Fruit fly (Drosophila melanogaster): Measurements from ENCODE around the gene CG33270.

The CG33270 gene

dm6 chr3L:11609153-11609809, 30.9 kb upstream of the CG33270 start, which contains the start of gene Duba (continued):
- TF ChIP-seq ac (GFP tag; optimal IDR thresholded peaks at IDR 0.05): no peak
- TF ChIP-seq CG3726 (GFP tag; IDR thresholded peaks at IDR 0.05): no peak
- peak; percentile 8 for TF ChIP-seq YL-1 (GFP tag; optimal IDR thresholded peaks at IDR 0.05)
- TF ChIP-seq lmd (GFP tag; IDR thresholded peaks at IDR 0.05): no peak
- no peak for TF ChIP-seq h (optimal IDR thresholded peaks at IDR 0.05)
- no peak for TF ChIP-seq btn (GFP tag; optimal IDR thresholded peaks at IDR 0.05)
- TF ChIP-seq E2f2 (GFP tag; IDR thresholded peaks at IDR 0.05): no peak
- TF ChIP-seq cas (GFP tag; IDR thresholded peaks at IDR 0.05): no peak
- TF ChIP-seq CoRest (tag; optimal IDR thresholded peaks at IDR 0.05): peak; percentile 51
- no peak for TF ChIP-seq HmgD (GFP tag; optimal IDR thresholded peaks at IDR 0.05)
- no peak for TF ChIP-seq CG1792 (GFP tag; optimal IDR thresholded peaks at IDR 0.05)
- no peak for TF ChIP-seq Hand (GFP tag; optimal IDR thresholded peaks at IDR 0.05)
- no peak for TF ChIP-seq ab (GFP tag; optimal IDR thresholded peaks at IDR 0.05)
- peak; percentile 41; the same call in 1 of the 2 replicates for TF ChIP-seq vvl (GFP tag; IDR thresholded peaks at IDR 0.05)
- TF ChIP-seq dmrt99B (tag; optimal IDR thresholded peaks at IDR 0.05): no peak
- no peak for TF ChIP-seq CG13424 (tag; optimal IDR thresholded peaks at IDR 0.05)
- TF ChIP-seq CG7745 (tag; optimal IDR thresholded peaks at IDR 0.05): no peak
- no peak for TF ChIP-seq CG7556 (GFP tag; optimal IDR thresholded peaks at IDR 0.05)
- peak; percentile 62; the same call in 2 of the 3 replicates for TF ChIP-seq row (GFP tag; IDR thresholded peaks at IDR 0.05)
- TF ChIP-seq Side (GFP tag; optimal IDR thresholded peaks at IDR 0.05): no peak
- no peak for TF ChIP-seq oc (tag; optimal IDR thresholded peaks at IDR 0.05)
- no peak for TF ChIP-seq CG3995 (GFP tag; optimal IDR thresholded peaks at IDR 0.05)
- no peak for TF ChIP-seq CG5953 (GFP tag; IDR thresholded peaks at IDR 0.05)
- TF ChIP-seq CG9817 (tag; optimal IDR thresholded peaks at IDR 0.05): no peak
- TF ChIP-seq B-H2 (GFP tag; optimal IDR thresholded peaks at IDR 0.05): no peak
- TF ChIP-seq CG32767 (GFP tag; IDR thresholded peaks at IDR 0.05): no peak
- TF ChIP-seq CG4328 (GFP tag; optimal IDR thresholded peaks at IDR 0.05): no peak
- no peak for TF ChIP-seq Lpt (GFP tag; optimal IDR thresholded peaks at IDR 0.05)
- no peak for TF ChIP-seq CG14965 (GFP tag; optimal IDR thresholded peaks at IDR 0.05; ENCODE audit: borderline replicate concordance)
- no peak for TF ChIP-seq kay (GFP tag; optimal IDR thresholded peaks at IDR 0.05)
- TF ChIP-seq Oli (tag; optimal IDR thresholded peaks at IDR 0.05): no peak
- TF ChIP-seq unc-4 (GFP tag; IDR thresholded peaks at IDR 0.05; ENCODE audit: partially characterized antibody): no peak
- TF ChIP-seq kni (GFP tag; optimal IDR thresholded peaks at IDR 0.05): no peak
- no peak for TF ChIP-seq PHDP (tag; optimal IDR thresholded peaks at IDR 0.05)

- no peak for TF ChIP-seq Tbp (GFP tag; optimal IDR thresholded peaks at IDR 0.05)
- no peak for TF ChIP-seq CG7786 (GFP tag; optimal IDR thresholded peaks at IDR 0.05)
- peak in 1 of 2 experiments; percentile 83 for TF ChIP-seq Dfd (GFP tag; optimal IDR thresholded peaks at IDR 0.05)
Observed at dm6 chr3L:11604227-11604626, 25.8 kb upstream of the CG33270 start.

dm6 chr3L:11602040-11602439, 23.6 kb upstream of the CG33270 start:
- TF ChIP-seq Deaf1 (tag; optimal IDR thresholded peaks at IDR 0.05): peak; percentile 56
- TF ChIP-seq bigmax (GFP tag; optimal IDR thresholded peaks at IDR 0.05): no peak
- TF ChIP-seq CG4820 (GFP tag; optimal IDR thresholded peaks at IDR 0.05): no peak
- TF ChIP-seq CG16779 (GFP tag; IDR thresholded peaks at IDR 0.05): no peak
- TF ChIP-seq fru (optimal IDR thresholded peaks at IDR 0.05): no peak
- TF ChIP-seq Xrp1 (GFP tag; IDR thresholded peaks at IDR 0.05): no peak
- no peak for TF ChIP-seq toy (GFP tag; IDR thresholded peaks at IDR 0.05)
- no peak for TF ChIP-seq Hr39 (optimal IDR thresholded peaks at IDR 0.05)
- TF ChIP-seq CG12071 (GFP tag; optimal IDR thresholded peaks at IDR 0.05): peak; percentile 4
- no peak for TF ChIP-seq kah (GFP tag; optimal IDR thresholded peaks at IDR 0.05)
- no peak for TF ChIP-seq Atf-2 (GFP tag; optimal IDR thresholded peaks at IDR 0.05)
- no peak for TF ChIP-seq CG11398 (GFP tag; optimal IDR thresholded peaks at IDR 0.05)
- TF ChIP-seq corto (GFP tag; optimal IDR thresholded peaks at IDR 0.05): no peak
- TF ChIP-seq B-H2 (GFP tag; optimal IDR thresholded peaks at IDR 0.05): no peak
- TF ChIP-seq onecut (GFP tag; IDR thresholded peaks at IDR 0.05): peak; percentile 34; the same call in 1 of the 2 replicates
- TF ChIP-seq PHDP (tag; optimal IDR thresholded peaks at IDR 0.05): no peak
- peak; percentile 12 for TF ChIP-seq CG1832 (GFP tag; optimal IDR thresholded peaks at IDR 0.05)

Data from whole organism, embryonic.